Worm (Caenorhabditis elegans) whole organism, L4 larva: ENCODE data around the gene nhr-213.

Experiments used
- F10B5.3 ChIP-seq: sonication (generic microtip); optimal IDR thresholded peaks from 2 replicates; lab custom pipeline; 2016; ENCODE audit warnings: mild to moderate bottlenecking, missing genetic modification characterization, missing compliant biosample characterization
- F37D6.2 ChIP-seq: sonication (generic microtip); optimal IDR thresholded peaks from 2 replicates; lab custom pipeline; 2016; ENCODE audit warnings: mild to moderate bottlenecking, missing genetic modification characterization, missing compliant biosample characterization
- T26A8.4 ChIP-seq: fragments of 200-800 bp; sonication (Bioruptor generic); IDR thresholded peaks from 2 replicates; pipeline ENCODE4 v1.3.6; 2022; ENCODE audit warnings: missing genetic modification characterization, missing compliant biosample characterization
- Y105C5A.15 ChIP-seq: fragments of 200-800 bp; sonication (Bioruptor generic); IDR thresholded peaks from 2 replicates; pipeline ENCODE4 v1.3.6; 2022; ENCODE audit warnings: missing genetic modification characterization, missing compliant biosample characterization
- Y48G9A.11 ChIP-seq: fragments of 200-800 bp; sonication (Bioruptor generic); IDR thresholded peaks from 2 replicates; pipeline ENCODE4 v1.3.6; 2022; ENCODE audit warnings: missing genetic modification reagents, missing genetic modification characterization, missing compliant biosample characterization
- Y5F2A.4 ChIP-seq: fragments of 200-800 bp; sonication (Bioruptor generic); optimal IDR thresholded peaks from 2 replicates; lab custom pipeline; 2018; ENCODE audit warnings: mild to moderate bottlenecking, missing genetic modification characterization, missing compliant biosample characterization
- Y75B8A.6 ChIP-seq: fragments of 200-800 bp; sonication (Bioruptor generic); IDR thresholded peaks from 2 replicates; pipeline ENCODE4 v1.3.6; 2022; ENCODE audit warnings: missing genetic modification reagents, missing genetic modification characterization, missing compliant biosample characterization
- ZK546.5 ChIP-seq, 2 experiments: sonication (generic microtip); optimal IDR thresholded peaks; 2 replicates each; lab custom pipeline; 2017; ENCODE audit warnings: missing biosample characterization in 2 of 2, missing genetic modification characterization in 2 of 2
- arid-1 ChIP-seq: fragments of 200-800 bp; sonication (Bioruptor generic); conservative IDR thresholded peaks from 2 replicates; pipeline ENCODE4 v1.3.6; 2022; ENCODE audit warnings: missing genetic modification reagents, missing genetic modification characterization, missing compliant biosample characterization
- attf-4 ChIP-seq: sonication (generic microtip); optimal IDR thresholded peaks from 3 replicates; lab custom pipeline; 2017; ENCODE audit warnings: missing biosample characterization, missing genetic modification characterization
- ceh-62 ChIP-seq: sonication (generic microtip); optimal IDR thresholded peaks from 2 replicates; lab custom pipeline; 2017; ENCODE audit warnings: missing biosample characterization, missing genetic modification characterization
- ces-1 ChIP-seq: fragments of 150-350 bp; sonication (generic microtip); optimal IDR thresholded peaks from 4 replicates; lab custom pipeline; 2014; ENCODE audit warnings: missing biosample characterization, missing genetic modification reagents, missing genetic modification characterization
- ctbp-1 ChIP-seq: fragments of 200-800 bp; sonication (Bioruptor generic); IDR thresholded peaks from 2 replicates; pipeline ENCODE4 v1.3.6; 2022; ENCODE audit warnings: missing genetic modification reagents, missing genetic modification characterization, missing compliant biosample characterization
- daf-16 ChIP-seq, 3 experiments: sonication (generic microtip); optimal IDR thresholded peaks; 2 replicates each; lab custom pipeline; 2016 to 2017; ENCODE audit warnings: missing genetic modification characterization in 3 of 3, missing genetic modification reagents in 3 of 3, mild to moderate bottlenecking in 2 of 3, missing compliant biosample characterization in 2 of 3, missing biosample characterization in 1 of 3, moderate library complexity in 1 of 3
- daf-19 ChIP-seq: fragments of 200-800 bp; sonication (Bioruptor generic); conservative IDR thresholded peaks from 2 replicates; pipeline ENCODE4 v1.3.6; 2022; ENCODE audit warnings: missing genetic modification characterization, missing compliant biosample characterization
- duxl-1 ChIP-seq: sonication (generic microtip); optimal IDR thresholded peaks from 2 replicates; lab custom pipeline; 2016; ENCODE audit warnings: mild to moderate bottlenecking, missing genetic modification characterization, moderate library complexity, missing compliant biosample characterization; ENCODE audit not compliant: poor library complexity
- dve-1 ChIP-seq: sonication (generic microtip); optimal IDR thresholded peaks from 2 replicates; lab custom pipeline; 2017; ENCODE audit warnings: antibody characterized with exemption, mild to moderate bottlenecking, missing genetic modification characterization, missing compliant biosample characterization; ENCODE audit not compliant: insufficient read depth
- egl-43 ChIP-seq: fragments of 200-800 bp; sonication (Bioruptor generic); IDR thresholded peaks from 2 replicates; pipeline ENCODE4 v1.3.6; 2022; ENCODE audit warnings: missing genetic modification reagents, missing genetic modification characterization, missing compliant biosample characterization
- fkh-10 ChIP-seq: fragments of 150-350 bp; optimal IDR thresholded peaks from 2 replicates; lab custom pipeline; 2014; ENCODE audit warnings: missing biosample characterization, missing genetic modification reagents, missing genetic modification characterization
- hlh-11 ChIP-seq: fragments of 200-800 bp; sonication (Bioruptor generic); optimal IDR thresholded peaks from 2 replicates; lab custom pipeline; 2018; ENCODE audit warnings: mild to moderate bottlenecking, missing genetic modification characterization, missing compliant biosample characterization
- jun-1 ChIP-seq: fragments of 150-350 bp; optimal IDR thresholded peaks from 2 replicates; lab custom pipeline; 2014; ENCODE audit warnings: missing biosample characterization, missing genetic modification reagents, missing genetic modification characterization
- lim-7 ChIP-seq: fragments of 200-800 bp; sonication (Bioruptor generic); IDR thresholded peaks from 2 replicates; pipeline ENCODE4 v1.3.6; 2022; ENCODE audit warnings: missing genetic modification characterization, missing compliant biosample characterization
- lin-13 ChIP-seq: fragments of 150-350 bp; optimal IDR thresholded peaks from 2 replicates; lab custom pipeline; 2014; ENCODE audit warnings: missing biosample characterization, missing genetic modification reagents, missing genetic modification characterization
- lin-29 ChIP-seq: fragments of 200-800 bp; sonication (Bioruptor generic); IDR thresholded peaks from 2 replicates; pipeline ENCODE4 v1.3.6; 2022; ENCODE audit warnings: missing genetic modification reagents, missing genetic modification characterization, missing compliant biosample characterization
- lin-38 ChIP-seq: fragments of 200-800 bp; sonication (Bioruptor generic); IDR thresholded peaks from 2 replicates; pipeline ENCODE4 v1.3.6; 2022; ENCODE audit warnings: missing genetic modification reagents, missing genetic modification characterization, missing compliant biosample characterization
- lir-3 ChIP-seq: sonication (generic microtip); optimal IDR thresholded peaks from 2 replicates; lab custom pipeline; 2016; ENCODE audit warnings: mild to moderate bottlenecking, missing genetic modification characterization, missing compliant biosample characterization
- lsy-2 ChIP-seq, 2 experiments: fragments of 150-350 bp in 1 of 2; sonication (generic microtip) in 1 of 2; optimal IDR thresholded peaks; 2 replicates each; lab custom pipeline; 2014 to 2017; ENCODE audit warnings: missing biosample characterization in 2 of 2, missing genetic modification characterization in 2 of 2
- madf-5 ChIP-seq, 2 experiments: fragments of 200-800 bp; sonication (Bioruptor generic); IDR thresholded peaks; 2 replicates each; pipeline ENCODE4 v1.3.6; 2022; ENCODE audit warnings: missing compliant biosample characterization in 2 of 2, missing genetic modification characterization in 2 of 2
- mdt-29 ChIP-seq: fragments of 200-800 bp; sonication (Bioruptor generic); IDR thresholded peaks from 2 replicates; pipeline ENCODE4 v1.3.6; 2022; ENCODE audit warnings: missing genetic modification reagents, missing genetic modification characterization, missing compliant biosample characterization
- mes-2 ChIP-seq: sonication (generic microtip); optimal IDR thresholded peaks from 2 replicates; lab custom pipeline; 2016; ENCODE audit warnings: missing genotype, mild to moderate bottlenecking, missing genetic modification characterization, missing compliant biosample characterization; ENCODE audit not compliant: poor library complexity, severe bottlenecking
- mxl-2 ChIP-seq: fragments of 200-800 bp; sonication (Bioruptor generic); conservative IDR thresholded peaks from 2 replicates; pipeline ENCODE4 v1.3.6; 2022; ENCODE audit warnings: missing genetic modification reagents, missing genetic modification characterization, missing compliant biosample characterization
- mxl-3 ChIP-seq: fragments of 200-800 bp; sonication (Bioruptor generic); optimal IDR thresholded peaks from 2 replicates; lab custom pipeline; 2018; ENCODE audit warnings: mild to moderate bottlenecking, missing genetic modification characterization, missing compliant biosample characterization
- nhr-111 ChIP-seq: fragments of 200-800 bp; sonication (Bioruptor generic); optimal IDR thresholded peaks from 2 replicates; lab custom pipeline; 2018; ENCODE audit warnings: mild to moderate bottlenecking, missing genetic modification characterization, missing compliant biosample characterization
- nhr-237 ChIP-seq: sonication (generic microtip); optimal IDR thresholded peaks from 2 replicates; lab custom pipeline; 2017; ENCODE audit warnings: missing biosample characterization, missing genetic modification characterization
- nhr-28 ChIP-seq: fragments of 150-350 bp; optimal IDR thresholded peaks from 2 replicates; lab custom pipeline; 2014; ENCODE audit warnings: missing biosample characterization, missing genetic modification characterization
- nhr-41 ChIP-seq: fragments of 200-800 bp; sonication (Bioruptor generic); IDR thresholded peaks from 2 replicates; pipeline ENCODE4 v1.3.6; 2022; ENCODE audit warnings: missing genetic modification reagents, missing genetic modification characterization, missing compliant biosample characterization
- nhr-77 ChIP-seq: fragments of 150-350 bp; optimal IDR thresholded peaks from 2 replicates; lab custom pipeline; 2014; ENCODE audit warnings: missing biosample characterization, missing genetic modification characterization
- pqm-1 ChIP-seq: sonication (generic microtip); optimal IDR thresholded peaks from 2 replicates; lab custom pipeline; 2017; ENCODE audit warnings: missing biosample characterization, missing genetic modification characterization
- rbr-2 ChIP-seq: sonication (generic microtip); optimal IDR thresholded peaks from 2 replicates; lab custom pipeline; 2016; ENCODE audit warnings: missing genotype, missing genetic modification characterization, missing compliant biosample characterization
- sdz-12 ChIP-seq: fragments of 200-800 bp; sonication (Bioruptor generic); optimal IDR thresholded peaks from 2 replicates; lab custom pipeline; 2018; ENCODE audit warnings: mild to moderate bottlenecking, missing genetic modification characterization, missing compliant biosample characterization
- set-16 ChIP-seq: fragments of 200-800 bp; sonication (Bioruptor generic); IDR thresholded peaks from 2 replicates; pipeline ENCODE4 v1.3.6; 2022; ENCODE audit warnings: missing genetic modification reagents, missing genetic modification characterization, missing compliant biosample characterization
- snpc-1.2 ChIP-seq: fragments of 200-800 bp; sonication (Bioruptor generic); IDR thresholded peaks from 2 replicates; pipeline ENCODE4 v1.3.6; 2022; ENCODE audit warnings: missing genetic modification reagents, missing genetic modification characterization, missing compliant biosample characterization
- spr-3 ChIP-seq: fragments of 200-800 bp; sonication (Bioruptor generic); optimal IDR thresholded peaks from 2 replicates; lab custom pipeline; 2018; ENCODE audit warnings: mild to moderate bottlenecking, missing genetic modification characterization, missing compliant biosample characterization
- unc-130 ChIP-seq: sonication (generic microtip); optimal IDR thresholded peaks from 2 replicates; lab custom pipeline; 2016; ENCODE audit warnings: missing genetic modification reagents, missing genetic modification characterization, missing compliant biosample characterization
- unc-62 ChIP-seq, 3 experiments: fragments of 150-350 bp in 1 of 3; sonication (generic microtip); optimal IDR thresholded peaks in 2 of 3; peaks in 1 of 3; 1 replicate in 1 of 3; 2 replicates in 2 of 3; lab custom pipeline; 2014 to 2017; ENCODE audit warnings: missing biosample characterization in 3 of 3, missing genetic modification characterization in 3 of 3, missing genetic modification reagents in 3 of 3, missing genotype in 1 of 3
- ztf-11 ChIP-seq: fragments of 150-350 bp; optimal IDR thresholded peaks from 2 replicates; lab custom pipeline; 2014; ENCODE audit warnings: missing biosample characterization, missing genetic modification characterization

The nhr-213 gene

ce11 chrV:15885967-15886366 is 10.6 kb downstream of the nhr-213 start, which contains the start of gene T06C12.9:
TSS of gene T06C12.9 (minus strand) at chrV:15886067.
- TF ChIP-seq nhr-28 (tag; lab: Kevin White, UChicago): peak; percentile 3
- no peak for TF ChIP-seq ces-1

- TF ChIP-seq unc-130 (GFP tag; lab: Kevin White, UChicago) (no peak), unc-62 (GFP tag; optimal IDR thresholded peaks at IDR 0.05 in 1 of 2; lab: Kevin White, UChicago) (peak in 1 of 2 experiments; percentile 57), unc-62 (tag; optimal IDR thresholded peaks at IDR 0.05; lab: Kevin White, UChicago) (no peak)
Observed at ce11 chrV:15884698-15885097, 11.9 kb downstream of the nhr-213 start, which contains the start of gene oac-42. TSS of gene oac-42 (minus strand) at chrV:15884798.

- TF ChIP-seq dve-1 (peak; percentile 69), mxl-3 (GFP tag; lab: Kevin White, UChicago) (no peak), lir-3 (tag; lab: Kevin White, UChicago) (no peak), Y105C5A.15 (GFP tag; lab: Robert Waterston, UW) (no peak), lin-29 (GFP tag; lab: Robert Waterston, UW) (no peak), nhr-237 (no peak), spr-3 (GFP tag; lab: Kevin White, UChicago) (no peak), egl-43 (GFP tag; lab: Robert Waterston, UW) (no peak), sdz-12 (GFP tag; lab: Kevin White, UChicago) (no peak), lin-38 (GFP tag; lab: Robert Waterston, UW) (no peak), attf-4 (tag; lab: Kevin White, UChicago) (no peak), Y75B8A.6 (GFP tag; lab: Robert Waterston, UW) (0 out of 2 replicates have a peak, but pooled peaks have one; percentile 29), F37D6.2 (tag; lab: Kevin White, UChicago) (no peak), mxl-2 (no peak), ctbp-1 (GFP tag; lab: Robert Waterston, UW) (no peak), madf-5 (GFP tag; IDR thresholded peaks at IDR 0.05; lab: Robert Waterston, UW) (no peak), T26A8.4 (GFP tag; lab: Robert Waterston, UW) (no peak), rbr-2 (tag; lab: Kevin White, UChicago) (peak; percentile 0), hlh-11 (tag; lab: Kevin White, UChicago) (peak; percentile 78), F10B5.3 (tag; lab: Kevin White, UChicago) (no peak), ZK546.5 (tag; optimal IDR thresholded peaks at IDR 0.05; lab: Kevin White, UChicago) (no peak), ceh-62 (tag; lab: Kevin White, UChicago) (no peak), mes-2 (tag; lab: Kevin White, UChicago) (peak; percentile 38), arid-1 (GFP tag; lab: Robert Waterston, UW) (no peak), lin-13 (GFP tag; lab: Kevin White, UChicago) (no peak), nhr-28 (tag; lab: Kevin White, UChicago) (peak; percentile 95), mdt-29 (GFP tag; lab: Robert Waterston, UW) (no peak), nhr-77 (peak; percentile 75), unc-130 (GFP tag; lab: Kevin White, UChicago) (no peak), pqm-1 (tag; lab: Kevin White, UChicago) (peak; percentile 17), fkh-10 (GFP tag; lab: Kevin White, UChicago) (no peak), duxl-1 (no peak), daf-19 (GFP tag; lab: Robert Waterston, UW) (no peak), Y48G9A.11 (GFP tag; lab: Robert Waterston, UW) (no peak), lim-7 (no peak), Y5F2A.4 (GFP tag; lab: Kevin White, UChicago) (no peak), daf-16 (GFP tag; optimal IDR thresholded peaks at IDR 0.05; lab: Kevin White, UChicago) (no peak), daf-16 (tag; optimal IDR thresholded peaks at IDR 0.05; lab: Kevin White, UChicago) (peak; percentile 61), ztf-11 (tag; lab: Kevin White, UChicago) (no peak), snpc-1.2 (GFP tag; lab: Robert Waterston, UW) (no peak), set-16 (GFP tag; lab: Robert Waterston, UW) (no peak), nhr-111 (GFP tag; lab: Kevin White, UChicago) (no peak), nhr-41 (GFP tag; lab: Robert Waterston, UW) (no peak), lsy-2 (tag; optimal IDR thresholded peaks at IDR 0.05; lab: Kevin White, UChicago) (peak; percentile 51 to 60), jun-1 (peak; percentile 7)
Observed at ce11 chrV:15880705-15881104, 15.9 kb downstream of the nhr-213 start.
